Fruit fly (Drosophila melanogaster) whole organism, wandering third instar larva: ENCODE results near the gene CG42750.

ENCODE experiments used
- CG32264 ChIP-seq: fragments of 200-800 bp; sonication (Bioruptor generic); optimal IDR thresholded peaks from 2 replicates; lab custom pipeline; 2016; ENCODE audit warnings: missing biosample characterization, missing genetic modification characterization
- CG9705 ChIP-seq: fragments of 200-800 bp; sonication (Bioruptor generic); optimal IDR thresholded peaks from 2 replicates; lab custom pipeline; 2018; ENCODE audit warnings: missing biosample characterization, mild to moderate bottlenecking, missing genetic modification characterization
- CrebA ChIP-seq: fragments of 200-800 bp; sonication (Bioruptor generic); optimal IDR thresholded peaks from 2 replicates; lab custom pipeline; 2016; ENCODE audit warnings: missing biosample characterization, mild to moderate bottlenecking, missing genetic modification characterization, borderline replicate concordance
- Dfd ChIP-seq: fragments of >200 bp; optimal IDR thresholded peaks from 2 replicates; lab custom pipeline; 2017; ENCODE audit warnings: missing biosample characterization, missing genetic modification characterization
- Dif ChIP-seq: fragments of 200-275, 200-300 bp; sonication (Bioruptor generic); optimal IDR thresholded peaks from 2 replicates; lab custom pipeline; 2018; ENCODE audit warnings: missing biosample characterization, missing genetic modification characterization; ENCODE audit not compliant: partially characterized antibody
- HLH106 ChIP-seq: fragments of 200-800 bp; optimal IDR thresholded peaks from 3 replicates; lab custom pipeline; 2019; ENCODE audit warnings: missing biosample characterization, mild to moderate bottlenecking, missing genetic modification characterization, moderate library complexity
- Hr78 ChIP-seq: fragments of >200 bp; optimal IDR thresholded peaks from 2 replicates; lab custom pipeline; 2017; ENCODE audit warnings: missing biosample characterization, missing genetic modification characterization
- Hr83 ChIP-seq: fragments of 200-300 bp; sonication (Bioruptor generic); optimal IDR thresholded peaks from 2 replicates; lab custom pipeline; 2016; ENCODE audit warnings: missing biosample characterization, mild to moderate bottlenecking, missing genetic modification characterization, moderate library complexity; ENCODE audit not compliant: poor library complexity, severe bottlenecking
- Jra ChIP-seq: sonication (Bioruptor generic); optimal IDR thresholded peaks from 2 replicates; lab custom pipeline; 2016; ENCODE audit warnings: missing biosample characterization, missing genetic modification characterization
- Mio ChIP-seq: sonication (Bioruptor generic); optimal IDR thresholded peaks from 2 replicates; lab custom pipeline; 2016; ENCODE audit warnings: missing biosample characterization, missing genetic modification characterization
- Myc ChIP-seq: fragments of >200 bp; optimal IDR thresholded peaks from 2 replicates; lab custom pipeline; 2017
- N ChIP-seq: fragments of >200 bp; optimal IDR thresholded peaks from 2 replicates; lab custom pipeline; 2018; ENCODE audit warnings: missing biosample characterization, missing external identifiers, missing genetic modification characterization
- OdsH ChIP-seq: fragments of 200-800 bp; sonication (Bioruptor generic); optimal IDR thresholded peaks from 2 replicates; lab custom pipeline; 2016; ENCODE audit warnings: missing biosample characterization, mild to moderate bottlenecking, missing genetic modification characterization
- Rel ChIP-seq, 2 experiments: fragments of 200-800 bp; sonication (Bioruptor generic) in 1 of 2; optimal IDR thresholded peaks; 2 replicates in 1 of 2; 3 replicates in 1 of 2; lab custom pipeline; 2016 to 2019; ENCODE audit warnings: mild to moderate bottlenecking in 2 of 2, missing biosample characterization in 2 of 2, missing genetic modification characterization in 2 of 2, moderate library complexity in 1 of 2
- Sp1 ChIP-seq: fragments of 200-800 bp; sonication (Bioruptor generic); optimal IDR thresholded peaks from 3 replicates; lab custom pipeline; 2019; ENCODE audit warnings: missing biosample characterization, mild to moderate bottlenecking, missing genetic modification characterization, moderate library complexity
- Vsx2 ChIP-seq: fragments of 200-300, 225-300 bp; sonication (Bioruptor generic); optimal IDR thresholded peaks from 2 replicates; lab custom pipeline; 2018; ENCODE audit warnings: missing biosample characterization, missing genetic modification characterization; ENCODE audit not compliant: partially characterized antibody
- br ChIP-seq: fragments of 200-800 bp; sonication (Bioruptor generic); optimal IDR thresholded peaks from 2 replicates; lab custom pipeline; 2016; ENCODE audit warnings: missing biosample characterization, missing genetic modification characterization
- brk ChIP-seq: fragments of 200-800 bp; sonication (Bioruptor generic); optimal IDR thresholded peaks from 2 replicates; lab custom pipeline; 2016; ENCODE audit warnings: missing biosample characterization, mild to moderate bottlenecking, missing genetic modification characterization
- dl ChIP-seq, 2 experiments: fragments of 175-275, 200-275 bp in 1 of 2; fragments of 200-275 bp in 1 of 2; sonication (Bioruptor generic); optimal IDR thresholded peaks; lab custom pipeline; 2018; ENCODE audit warnings: mild to moderate bottlenecking in 2 of 2, missing biosample characterization in 2 of 2, missing genetic modification characterization in 2 of 2, moderate library complexity in 2 of 2; ENCODE audit not compliant: partially characterized antibody in 2 of 2, insufficient read depth in 1 of 2
- dmrt93B ChIP-seq: fragments of 200-800 bp; sonication (Bioruptor generic); optimal IDR thresholded peaks from 2 replicates; lab custom pipeline; 2018; ENCODE audit warnings: missing biosample characterization, mild to moderate bottlenecking, missing genetic modification characterization
- dsf ChIP-seq: sonication (Bioruptor generic); optimal IDR thresholded peaks from 2 replicates; lab custom pipeline; 2016; ENCODE audit warnings: missing biosample characterization, missing genetic modification characterization, borderline replicate concordance
- ey ChIP-seq: fragments of 200-800 bp; sonication (Bioruptor generic); optimal IDR thresholded peaks from 2 replicates; lab custom pipeline; 2016; ENCODE audit warnings: missing biosample characterization, missing genetic modification characterization
- h ChIP-seq: fragments of 200-800 bp; sonication (Bioruptor generic); optimal IDR thresholded peaks from 3 replicates; lab custom pipeline; 2016; ENCODE audit warnings: missing biosample characterization, mild to moderate bottlenecking, missing genetic modification characterization
- jim ChIP-seq: fragments of 175-275, 200-325 bp; sonication (Bioruptor generic); optimal IDR thresholded peaks from 2 replicates; lab custom pipeline; 2016; ENCODE audit warnings: missing biosample characterization, mild to moderate bottlenecking, missing genetic modification characterization
- lola ChIP-seq: fragments of >200 bp; optimal IDR thresholded peaks from 2 replicates; lab custom pipeline; 2017; ENCODE audit warnings: missing biosample characterization, missing genetic modification characterization
- pan ChIP-seq: fragments of >200 bp; optimal IDR thresholded peaks from 2 replicates; lab custom pipeline; 2017
- rgr ChIP-seq: fragments of 200-800 bp; sonication (Bioruptor generic); optimal IDR thresholded peaks from 3 replicates; lab custom pipeline; 2016; ENCODE audit warnings: missing biosample characterization, mild to moderate bottlenecking, missing genetic modification characterization
- sage ChIP-seq: fragments of 200-800 bp; sonication (Bioruptor generic); optimal IDR thresholded peaks from 2 replicates; lab custom pipeline; 2016; ENCODE audit warnings: missing biosample characterization, mild to moderate bottlenecking, missing genetic modification characterization
- sv ChIP-seq: fragments of 200-800 bp; sonication (Bioruptor generic); optimal IDR thresholded peaks from 3 replicates; lab custom pipeline; 2016; ENCODE audit warnings: missing biosample characterization, missing genetic modification characterization
- usp ChIP-seq: fragments of >200 bp; optimal IDR thresholded peaks from 2 replicates; lab custom pipeline; 2017; ENCODE audit warnings: missing biosample characterization, missing genetic modification characterization
- woc ChIP-seq: sonication (Bioruptor generic); optimal IDR thresholded peaks from 2 replicates; lab custom pipeline; 2016; ENCODE audit warnings: missing biosample characterization, mild to moderate bottlenecking, missing genetic modification characterization

Gene CG42750

dm6 chr2L:18309346-18309745 is 33.8 kb upstream of the CG42750 start, which contains the start of gene CG43354:
CG43354 (minus strand) TSS chr2L:18309446.
- TF ChIP-seq sage (GFP tag; lab: Kevin White, UChicago) (no peak), CG9705 (no peak), Dif (GFP tag; lab: Kevin White, UChicago) (no peak), dl (GFP tag; optimal IDR thresholded peaks at IDR 0.05; lab: Kevin White, UChicago; ENCODE audit: insufficient read depth in 1 of 2, partially characterized antibody in 2 of 2) (no peak), OdsH (GFP tag; lab: Kevin White, UChicago) (no peak)
- TF ChIP-seq, all 38 proteins: peak for 0

dm6 chr2L:18308652-18309051 is 33.1 kb upstream of the CG42750 start:
- TF ChIP-seq Sp1 (GFP tag; lab: Kevin White, UChicago), result no peak
- TF ChIP-seq sv (GFP tag; lab: Kevin White, UChicago), result no peak
- no peak for TF ChIP-seq dl (GFP tag; optimal IDR thresholded peaks at IDR 0.05; lab: Kevin White, UChicago; ENCODE audit: insufficient read depth in 1 of 2, partially characterized antibody in 2 of 2)
- TF ChIP-seq br (GFP tag; lab: Kevin White, UChicago), result no peak
- TF ChIP-seq Hr78 (GFP tag; lab: Kevin White, UChicago), result no peak
- no peak for TF ChIP-seq usp (GFP tag; lab: Kevin White, UChicago)
- TF ChIP-seq h, result no peak
- TF ChIP-seq CG32264, result no peak
- no peak for TF ChIP-seq N (GFP tag; lab: Kevin White, UChicago)
- TF ChIP-seq brk (GFP tag; lab: Kevin White, UChicago), result no peak
- TF ChIP-seq Dfd (GFP tag; lab: Kevin White, UChicago), result no peak
- TF ChIP-seq Hr83, result no peak

- TF ChIP-seq CrebA (GFP tag; lab: Kevin White, UChicago) (no peak), br (GFP tag; lab: Kevin White, UChicago) (no peak)
Measured at dm6 chr2L:18307823-18308222, 32.3 kb upstream of the CG42750 start.

dm6 chr2L:18305057-18305829 is 29.7 kb upstream of the CG42750 start:
- TF ChIP-seq Dfd (GFP tag; lab: Kevin White, UChicago) (no peak), sage (GFP tag; lab: Kevin White, UChicago) (no peak), Sp1 (GFP tag; lab: Kevin White, UChicago) (no peak), pan (lab: Kevin White, UChicago) (no peak), Mio (GFP tag; lab: Kevin White, UChicago) (no peak), Myc (no peak), HLH106 (tag; lab: Kevin White, UChicago) (no peak), N (GFP tag; lab: Kevin White, UChicago) (no peak), CG9705 (no peak), lola (no peak), OdsH (GFP tag; lab: Kevin White, UChicago) (no peak), Hr78 (GFP tag; lab: Kevin White, UChicago) (no peak), woc (GFP tag; lab: Kevin White, UChicago) (no peak), ey (GFP tag; lab: Kevin White, UChicago) (no peak)

dm6 chr2L:18304469-18304868 is 28.9 kb upstream of the CG42750 start:
- TF ChIP-seq OdsH (GFP tag; lab: Kevin White, UChicago) (no peak), jim (GFP tag; lab: Kevin White, UChicago) (no peak), HLH106 (tag; lab: Kevin White, UChicago) (no peak), Myc (no peak), Vsx2 (no peak), dmrt93B (no peak), sage (GFP tag; lab: Kevin White, UChicago) (no peak), Rel (GFP tag; optimal IDR thresholded peaks at IDR 0.05; lab: Kevin White, UChicago) (no peak), Rel (tag; optimal IDR thresholded peaks at IDR 0.05; lab: Kevin White, UChicago) (no peak), dl (GFP tag; optimal IDR thresholded peaks at IDR 0.05; lab: Kevin White, UChicago; ENCODE audit: insufficient read depth in 1 of 2, partially characterized antibody in 2 of 2) (no peak), rgr (GFP tag; lab: Kevin White, UChicago) (no peak), dsf (GFP tag; lab: Kevin White, UChicago) (no peak), CG9705 (no peak), Jra (GFP tag; lab: Kevin White, UChicago) (no peak)
